Worm (Caenorhabditis elegans) whole organism, young adult: ENCODE data around the gene idi-1.
A peak's percentile ranks its signal among the peaks of the same experiment; 100 is the strongest.

Experiments used
- B0035.1 ChIP-seq: sonication (generic microtip); optimal IDR thresholded peaks from 2 replicates; lab custom pipeline; 2016; ENCODE audit warnings: missing genetic modification characterization, mild to moderate bottlenecking, missing compliant biosample characterization, missing genotype, missing genetic modification reagents
- B0336.3 ChIP-seq: fragments of 200-800 bp; sonication (Bioruptor generic); IDR thresholded peaks from 2 replicates; pipeline ENCODE4 v1.3.6; 2022; ENCODE audit warnings: missing genetic modification characterization, missing compliant biosample characterization
- D2030.7 ChIP-seq: fragments of 200-800 bp; sonication (Bioruptor generic); IDR thresholded peaks from 2 replicates; pipeline ENCODE4 v1.3.6; 2022; ENCODE audit warnings: missing genetic modification reagents, missing genetic modification characterization, missing compliant biosample characterization
- F23B12.7 ChIP-seq: sonication (generic microtip); optimal IDR thresholded peaks from 2 replicates; lab custom pipeline; 2017; ENCODE audit warnings: missing genetic modification characterization, mild to moderate bottlenecking, missing compliant biosample characterization, antibody characterized with exemption, moderate library complexity; ENCODE audit not compliant: insufficient read depth
- F39B2.1 ChIP-seq: fragments of 200-800 bp; sonication (Bioruptor generic); IDR thresholded peaks from 2 replicates; pipeline ENCODE4 v1.3.6; 2022; ENCODE audit warnings: missing genetic modification reagents, missing genetic modification characterization, missing compliant biosample characterization
- K11D2.4 ChIP-seq: fragments of 200-800 bp; sonication (Bioruptor generic); IDR thresholded peaks from 2 replicates; pipeline ENCODE4 v1.3.6; 2022; ENCODE audit warnings: missing genetic modification reagents, missing genetic modification characterization, missing compliant biosample characterization
- Y53G8AR.9 ChIP-seq: fragments of 200-800 bp; sonication (Bioruptor generic); conservative IDR thresholded peaks from 2 replicates; pipeline ENCODE4 v1.3.6; 2022; ENCODE audit warnings: missing genetic modification reagents, missing genetic modification characterization, missing compliant biosample characterization
- Y67H2A.10 ChIP-seq: fragments of 200-800 bp; sonication (Bioruptor generic); conservative IDR thresholded peaks from 2 replicates; pipeline ENCODE4 v1.3.6; 2022; ENCODE audit warnings: missing genetic modification reagents, missing genetic modification characterization, missing compliant biosample characterization
- ama-1 ChIP-seq, 3 experiments: fragments of 150-350 bp in 1 of 3; sonication (generic microtip) in 2 of 3; optimal IDR thresholded peaks; 2 replicates each; lab custom pipeline; 2014 to 2018; ENCODE audit warnings: missing biosample characterization in 2 of 3, missing genetic modification characterization in 2 of 3, missing genetic modification reagents in 2 of 3
- attf-3 ChIP-seq: fragments of 200-800 bp; sonication (Bioruptor generic); conservative IDR thresholded peaks from 2 replicates; pipeline ENCODE4 v1.3.6; 2022; ENCODE audit warnings: missing genetic modification reagents, missing genetic modification characterization, missing compliant biosample characterization
- attf-5 ChIP-seq: fragments of 200-800 bp; sonication (Bioruptor generic); optimal IDR thresholded peaks from 2 replicates; lab custom pipeline; 2018; ENCODE audit warnings: mild to moderate bottlenecking, missing genetic modification characterization, missing compliant biosample characterization
- bed-2 ChIP-seq: fragments of 200-800 bp; sonication (Bioruptor generic); IDR thresholded peaks from 2 replicates; pipeline ENCODE4 v1.3.6; 2022; ENCODE audit warnings: missing genetic modification reagents, missing genetic modification characterization, missing compliant biosample characterization
- cebp-2 ChIP-seq: fragments of 200-800 bp; sonication (Bioruptor generic); IDR thresholded peaks from 2 replicates; pipeline ENCODE4 v1.3.6; 2022; ENCODE audit warnings: missing genetic modification characterization, missing compliant biosample characterization
- ceh-58 ChIP-seq: fragments of 200-800 bp; sonication (Bioruptor generic); IDR thresholded peaks from 2 replicates; pipeline ENCODE4 v1.3.6; 2022; ENCODE audit warnings: missing genetic modification characterization, missing compliant biosample characterization
- ceh-91 ChIP-seq: fragments of 200-800 bp; sonication (Bioruptor generic); IDR thresholded peaks from 2 replicates; pipeline ENCODE4 v1.3.6; 2022; ENCODE audit warnings: missing genetic modification reagents, missing genetic modification characterization, missing compliant biosample characterization
- dox-1 ChIP-seq: fragments of 200-800 bp; sonication (Bioruptor generic); IDR thresholded peaks from 2 replicates; pipeline ENCODE4 v1.3.6; 2022; ENCODE audit warnings: missing genetic modification reagents, missing genetic modification characterization, missing compliant biosample characterization
- dpl-1 ChIP-seq: fragments of 150-350 bp; optimal IDR thresholded peaks from 2 replicates; lab custom pipeline; 2014; ENCODE audit warnings: missing biosample characterization, missing genetic modification reagents, missing genetic modification characterization
- hlh-26 ChIP-seq: fragments of 200-800 bp; sonication (Bioruptor generic); conservative IDR thresholded peaks from 2 replicates; pipeline ENCODE4 v1.3.6; 2022; ENCODE audit warnings: missing genetic modification reagents, missing genetic modification characterization, missing compliant biosample characterization
- hmg-20 ChIP-seq: fragments of 200-800 bp; sonication (Bioruptor generic); IDR thresholded peaks from 2 replicates; pipeline ENCODE4 v1.3.6; 2022; ENCODE audit warnings: missing genetic modification reagents, missing genetic modification characterization, missing compliant biosample characterization
- hsf-1 ChIP-seq: fragments of 200-800 bp; sonication (Bioruptor generic); IDR thresholded peaks from 2 replicates; pipeline ENCODE4 v1.3.6; 2022; ENCODE audit warnings: missing genetic modification reagents, missing genetic modification characterization, missing compliant biosample characterization
- let-526 ChIP-seq: fragments of 200-800 bp; sonication (Bioruptor generic); IDR thresholded peaks from 2 replicates; pipeline ENCODE4 v1.3.6; 2022; ENCODE audit warnings: missing genetic modification reagents, missing genetic modification characterization, missing compliant biosample characterization
- lin-26 ChIP-seq: fragments of 200-800 bp; sonication (Bioruptor generic); IDR thresholded peaks from 2 replicates; pipeline ENCODE4 v1.3.6; 2022; ENCODE audit warnings: missing genetic modification reagents, missing genetic modification characterization, missing compliant biosample characterization
- lin-54 ChIP-seq: fragments of 200-800 bp; sonication (Bioruptor generic); optimal IDR thresholded peaks from 2 replicates; lab custom pipeline; 2018; ENCODE audit warnings: mild to moderate bottlenecking, missing genetic modification characterization, missing compliant biosample characterization
- lir-1 ChIP-seq: fragments of 200-800 bp; sonication (Bioruptor generic); conservative IDR thresholded peaks from 2 replicates; pipeline ENCODE4 v1.3.6; 2022; ENCODE audit warnings: missing genetic modification reagents, missing genetic modification characterization, missing compliant biosample characterization
- lsy-27 ChIP-seq: sonication (generic microtip); optimal IDR thresholded peaks from 2 replicates; lab custom pipeline; 2017; ENCODE audit warnings: missing genetic modification characterization, mild to moderate bottlenecking, missing compliant biosample characterization, antibody characterized with exemption, missing genotype, borderline replicate concordance; ENCODE audit not compliant: insufficient read depth
- madf-10 ChIP-seq: sonication (generic microtip); optimal IDR thresholded peaks from 2 replicates; lab custom pipeline; 2016; ENCODE audit warnings: mild to moderate bottlenecking, missing genetic modification characterization, missing compliant biosample characterization
- madf-3 ChIP-seq: fragments of 200-800 bp; sonication (Bioruptor generic); IDR thresholded peaks from 2 replicates; pipeline ENCODE4 v1.3.6; 2022; ENCODE audit warnings: missing genetic modification reagents, missing genetic modification characterization, missing compliant biosample characterization
- madf-8 ChIP-seq: fragments of 200-800 bp; sonication (Bioruptor generic); conservative IDR thresholded peaks from 2 replicates; pipeline ENCODE4 v1.3.6; 2022; ENCODE audit warnings: missing genetic modification reagents, missing genetic modification characterization, missing compliant biosample characterization
- mcd-1 ChIP-seq: fragments of 200-800 bp; sonication (Bioruptor generic); IDR thresholded peaks from 2 replicates; pipeline ENCODE4 v1.3.6; 2022; ENCODE audit warnings: missing genetic modification reagents, missing genetic modification characterization, missing compliant biosample characterization
- mel-28 ChIP-seq: sonication (generic microtip); optimal IDR thresholded peaks from 2 replicates; lab custom pipeline; 2016; ENCODE audit warnings: borderline replicate concordance, mild to moderate bottlenecking, missing genetic modification characterization, missing compliant biosample characterization
- mes-4 ChIP-seq: sonication (generic microtip); optimal IDR thresholded peaks from 2 replicates; lab custom pipeline; 2016; ENCODE audit warnings: missing genotype, missing genetic modification characterization, missing compliant biosample characterization
- nfya-2 ChIP-seq: fragments of 200-800 bp; sonication (Bioruptor generic); IDR thresholded peaks from 2 replicates; pipeline ENCODE4 v1.3.6; 2022; ENCODE audit warnings: missing genetic modification reagents, missing genetic modification characterization, missing compliant biosample characterization
- nfyb-1 ChIP-seq: fragments of 200-800 bp; sonication (Bioruptor generic); IDR thresholded peaks from 2 replicates; pipeline ENCODE4 v1.3.6; 2022; ENCODE audit warnings: missing genetic modification reagents, missing genetic modification characterization, missing compliant biosample characterization
- nhr-179 ChIP-seq: sonication (generic microtip); optimal IDR thresholded peaks from 2 replicates; lab custom pipeline; 2016; ENCODE audit warnings: mild to moderate bottlenecking, missing genetic modification characterization, missing compliant biosample characterization
- pbrm-1 ChIP-seq: fragments of 200-800 bp; sonication (Bioruptor generic); IDR thresholded peaks from 2 replicates; pipeline ENCODE4 v1.3.6; 2022; ENCODE audit warnings: missing genetic modification reagents, missing genetic modification characterization, missing compliant biosample characterization
- rec-8 ChIP-seq, 2 experiments: sonication (generic microtip); optimal IDR thresholded peaks; 2 replicates each; lab custom pipeline; 2016; ENCODE audit warnings: mild to moderate bottlenecking in 2 of 2, missing genetic modification characterization in 2 of 2, missing genetic modification reagents in 2 of 2, missing genotype in 2 of 2, missing biosample characterization in 1 of 2, missing compliant biosample characterization in 1 of 2, moderate library complexity in 1 of 2
- repo-1 ChIP-seq: sonication (generic microtip); optimal IDR thresholded peaks from 2 replicates; lab custom pipeline; 2017; ENCODE audit warnings: mild to moderate bottlenecking, missing genetic modification characterization, missing compliant biosample characterization
- sea-2 ChIP-seq: fragments of 200-800 bp; sonication (Bioruptor generic); IDR thresholded peaks from 2 replicates; pipeline ENCODE4 v1.3.6; 2022; ENCODE audit warnings: missing genetic modification characterization, missing compliant biosample characterization
- tbx-9 ChIP-seq: sonication (generic microtip); optimal IDR thresholded peaks from 2 replicates; lab custom pipeline; 2016; ENCODE audit warnings: borderline replicate concordance, missing genetic modification characterization, inconsistent platforms, missing compliant biosample characterization
- unc-130 ChIP-seq: sonication (generic microtip); optimal IDR thresholded peaks from 2 replicates; lab custom pipeline; 2016; ENCODE audit warnings: missing genetic modification reagents, missing genetic modification characterization, missing compliant biosample characterization
- unc-62 ChIP-seq: fragments of 150-350 bp; optimal IDR thresholded peaks from 2 replicates; lab custom pipeline; 2014; ENCODE audit warnings: missing biosample characterization, missing genetic modification reagents, missing genetic modification characterization
- xnd-1 ChIP-seq: sonication (generic microtip); optimal IDR thresholded peaks from 2 replicates; lab custom pipeline; 2016; ENCODE audit warnings: missing genotype, missing genetic modification reagents, missing genetic modification characterization, missing compliant biosample characterization
- zfh-2 ChIP-seq: fragments of 200-800 bp; sonication (Bioruptor generic); conservative IDR thresholded peaks from 2 replicates; pipeline ENCODE4 v1.3.6; 2022; ENCODE audit warnings: missing genetic modification reagents, missing genetic modification characterization, missing compliant biosample characterization
- ztf-3 ChIP-seq: fragments of 200-800 bp; sonication (Bioruptor generic); optimal IDR thresholded peaks from 2 replicates; lab custom pipeline; 2018; ENCODE audit warnings: mild to moderate bottlenecking, missing genetic modification characterization, missing compliant biosample characterization
- ztf-6 ChIP-seq: fragments of 200-800 bp; sonication (Bioruptor generic); IDR thresholded peaks from 2 replicates; pipeline ENCODE4 v1.3.6; 2022; ENCODE audit warnings: missing genetic modification reagents, missing genetic modification characterization, missing compliant biosample characterization

idi-1 gene

ce11 chrIII:8091408-8091807, at the start of gene idi-1:
idi-1 (plus strand) TSS chrIII:8091708.
- no peak for TF ChIP-seq nfyb-1 (GFP tag; lab: Robert Waterston, UW)
- TF ChIP-seq attf-5 (GFP tag; lab: Kevin White, UChicago) = no peak
- TF ChIP-seq let-526 = no peak
- TF ChIP-seq repo-1 (tag; lab: Kevin White, UChicago) = no peak
- TF ChIP-seq xnd-1 (tag; lab: Kevin White, UChicago) = no peak
- TF ChIP-seq B0336.3 = no peak
- no peak for TF ChIP-seq unc-62 (GFP tag; lab: Kevin White, UChicago)
- TF ChIP-seq ztf-6 (GFP tag; lab: Robert Waterston, UW) = no peak
- no peak for TF ChIP-seq hmg-20 (GFP tag; lab: Robert Waterston, UW)
- no peak for TF ChIP-seq rec-8 (tag; optimal IDR thresholded peaks at IDR 0.05; lab: Kevin White, UChicago)
- no peak for TF ChIP-seq attf-3 (GFP tag; lab: Robert Waterston, UW)
- TF ChIP-seq cebp-2 (GFP tag; lab: Robert Waterston, UW) = no peak
- TF ChIP-seq, all 124 proteins: peak for 0

DNA sequence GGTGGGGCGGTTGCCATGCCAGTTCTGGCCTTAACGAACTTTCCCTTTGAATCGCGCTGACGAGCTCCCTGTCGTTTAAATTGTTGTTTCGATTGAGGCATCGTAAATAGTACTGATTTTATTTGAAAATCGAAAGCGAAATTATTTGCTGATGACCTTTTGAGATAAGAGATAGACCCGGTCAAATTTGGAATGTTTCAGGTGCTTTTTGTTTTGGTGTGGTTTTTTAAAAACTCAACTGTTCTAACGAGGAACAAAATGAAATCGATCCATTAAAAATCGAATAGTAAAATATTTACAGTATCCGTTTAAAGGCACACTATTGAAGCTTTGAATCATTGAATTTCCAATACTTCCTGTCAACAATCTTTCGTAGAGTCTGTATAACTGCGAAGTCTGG, 48.7 kb upstream of the idi-1 start, which contains the start of gene K12H4.6:
K12H4.6 (minus strand) TSS at position 101 of the 400 bp plus-strand sequence.
- TF ChIP-seq F23B12.7 (tag; lab: Kevin White, UChicago) = no peak
- TF ChIP-seq mcd-1 (GFP tag; lab: Robert Waterston, UW) = no peak
- TF ChIP-seq ceh-58 (GFP tag; lab: Robert Waterston, UW) = no peak
- no peak for TF ChIP-seq ztf-3 (GFP tag; lab: Kevin White, UChicago)
- TF ChIP-seq sea-2 = no peak
- TF ChIP-seq nhr-179 = no peak
- TF ChIP-seq dpl-1 = no peak

DNA sequence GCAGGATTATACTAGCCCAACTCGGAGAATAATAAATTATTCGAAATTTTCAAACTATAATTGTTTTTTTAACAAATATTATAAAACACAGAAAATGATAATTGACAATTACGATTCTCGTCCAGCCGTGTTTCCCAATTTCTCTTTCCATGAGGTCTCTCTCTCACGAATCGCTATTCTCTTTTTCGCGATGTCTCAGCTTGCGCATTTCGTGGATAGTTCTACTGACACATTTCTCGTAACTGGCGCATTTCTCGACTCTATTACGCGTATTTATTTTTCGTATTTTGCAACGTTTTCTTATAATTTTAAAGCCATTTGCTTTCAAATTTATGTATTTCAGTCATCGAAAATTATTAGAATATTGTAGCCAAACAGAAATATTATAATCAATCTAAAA, 47.7 kb upstream of the idi-1 start:
- peak; percentile 99 for TF ChIP-seq dox-1 (GFP tag; lab: Robert Waterston, UW)
- peak; percentile 99 for TF ChIP-seq unc-130 (GFP tag; lab: Kevin White, UChicago)
- TF ChIP-seq lin-54 (GFP tag; lab: Kevin White, UChicago) = peak; percentile 96
- peak; percentile 71 for TF ChIP-seq hsf-1
- no peak for TF ChIP-seq nfya-2 (GFP tag; lab: Robert Waterston, UW)
- TF ChIP-seq madf-8 (GFP tag; lab: Robert Waterston, UW) = peak; percentile 76
- no peak for TF ChIP-seq F39B2.1 (GFP tag; lab: Robert Waterston, UW)
- peak; percentile 71 for TF ChIP-seq unc-62 (GFP tag; lab: Kevin White, UChicago)
- peak; percentile 98 for TF ChIP-seq pbrm-1
- peak; percentile 97 for TF ChIP-seq madf-10 (tag; lab: Kevin White, UChicago)
- no peak for TF ChIP-seq ceh-58 (GFP tag; lab: Robert Waterston, UW)
- peak; percentile 97 for TF ChIP-seq D2030.7 (GFP tag; lab: Robert Waterston, UW)
- peak; percentile 94 for TF ChIP-seq lir-1
- peak; percentile 97 for TF ChIP-seq lin-26 (GFP tag; lab: Robert Waterston, UW)
- TF ChIP-seq zfh-2 = no peak
- no peak for TF ChIP-seq nhr-179
- peak; percentile 99 for TF ChIP-seq bed-2 (GFP tag; lab: Robert Waterston, UW)
- TF ChIP-seq ceh-91 (GFP tag; lab: Robert Waterston, UW) = peak; percentile 93
- TF ChIP-seq mel-28 (tag; lab: Kevin White, UChicago) = peak; percentile 77
- TF ChIP-seq madf-3 (GFP tag; lab: Robert Waterston, UW) = peak; percentile 96
- peak; percentile 92 for TF ChIP-seq Y53G8AR.9 (GFP tag; lab: Robert Waterston, UW)
- no peak for TF ChIP-seq sea-2
- peak; percentile 37 for TF ChIP-seq lsy-27 (tag; lab: Kevin White, UChicago)
- TF ChIP-seq tbx-9 (tag; lab: Kevin White, UChicago) = no peak
- TF ChIP-seq hlh-26 (GFP tag; lab: Robert Waterston, UW) = no peak
- TF ChIP-seq Y67H2A.10 (GFP tag; lab: Robert Waterston, UW) = peak; percentile 98
- TF ChIP-seq mes-4 (tag; lab: Kevin White, UChicago) = peak; percentile 52
- TF ChIP-seq ama-1 (optimal IDR thresholded peaks at IDR 0.05; lab: Kevin White, UChicago) = no peak
- TF ChIP-seq ama-1 (GFP tag; optimal IDR thresholded peaks at IDR 0.05; lab: Kevin White, UChicago) = no peak
- peak; percentile 92 for TF ChIP-seq B0035.1
- TF ChIP-seq K11D2.4 (GFP tag; lab: Robert Waterston, UW) = peak; percentile 95; the same call in 1 of the 2 replicates
